Worm (Caenorhabditis elegans): ENCODE data around the gene F09C6.3.

F09C6.3 gene

ce11 chrV:16831921-16832320 lies 48.0 kb downstream of the F09C6.3 start, which contains the start of gene srh-215:
TSS of gene srh-215 (minus strand) at chrV:16832021.
- TF ChIP-seq snu-23 (GFP tag; optimal IDR thresholded peaks at IDR 0.05) (no peak), aha-1 (tag; optimal IDR thresholded peaks at IDR 0.05) (no peak), F16B12.6 (tag; optimal IDR thresholded peaks at IDR 0.05) (no peak), fkh-8 (tag; optimal IDR thresholded peaks at IDR 0.05) (no peak), ces-1 (GFP tag; optimal IDR thresholded peaks at IDR 0.05) (no peak), efl-3 (GFP tag; optimal IDR thresholded peaks at IDR 0.05) (no peak), lin-15B (tag; optimal IDR thresholded peaks at IDR 0.05) (no peak)

ce11 chrV:16831310-16831709 lies 48.6 kb downstream of the F09C6.3 start:
- TF ChIP-seq mab-9 (GFP tag; IDR thresholded peaks at IDR 0.05) (no peak), fos-1 (tag; optimal IDR thresholded peaks at IDR 0.05) (no peak), lin-39 (tag; optimal IDR thresholded peaks at IDR 0.05) (no peak), irx-1 (tag; optimal IDR thresholded peaks at IDR 0.05) (no peak), zip-4 (GFP tag; optimal IDR thresholded peaks at IDR 0.05) (no peak), hpl-2 (GFP tag; optimal IDR thresholded peaks at IDR 0.05) (no peak), sox-4 (tag; optimal IDR thresholded peaks at IDR 0.05) (no peak), nhr-11 (tag; optimal IDR thresholded peaks at IDR 0.05) (no peak), nhr-19 (GFP tag; conservative IDR thresholded peaks at IDR 0.05) (no peak), sptf-1 (tag; optimal IDR thresholded peaks at IDR 0.05) (no peak), pax-3 (tag; optimal IDR thresholded peaks at IDR 0.05) (no peak), efl-1 (optimal IDR thresholded peaks at IDR 0.05) (no peak), efl-1 (GFP tag; optimal IDR thresholded peaks at IDR 0.05 in 1 of 2) (no peak), Y116A8C.19 (tag; optimal IDR thresholded peaks at IDR 0.05; ENCODE audit: borderline replicate concordance) (no peak), ztf-4 (tag; optimal IDR thresholded peaks at IDR 0.05) (no peak), blmp-1 (tag; optimal IDR thresholded peaks at IDR 0.05) (no peak), unc-62 (GFP tag; optimal IDR thresholded peaks at IDR 0.05) (no peak), lir-3 (tag; optimal IDR thresholded peaks at IDR 0.05; ENCODE audit: poor library complexity) (no peak)

- TF ChIP-seq nhr-76 (tag; optimal IDR thresholded peaks at IDR 0.05) (no peak), efl-1 (optimal IDR thresholded peaks at IDR 0.05) (no peak), efl-1 (GFP tag; optimal IDR thresholded peaks at IDR 0.05 in 1 of 2) (peak in 1 of 2 experiments; percentile 65)
Measured at ce11 chrV:16829396-16829795, 50.6 kb downstream of the F09C6.3 start, which contains the start of gene srh-214. TSS of gene srh-214 (minus strand) at chrV:16829755.
